Worm (Caenorhabditis elegans): ENCODE results near the gene srz-79.

DNA sequence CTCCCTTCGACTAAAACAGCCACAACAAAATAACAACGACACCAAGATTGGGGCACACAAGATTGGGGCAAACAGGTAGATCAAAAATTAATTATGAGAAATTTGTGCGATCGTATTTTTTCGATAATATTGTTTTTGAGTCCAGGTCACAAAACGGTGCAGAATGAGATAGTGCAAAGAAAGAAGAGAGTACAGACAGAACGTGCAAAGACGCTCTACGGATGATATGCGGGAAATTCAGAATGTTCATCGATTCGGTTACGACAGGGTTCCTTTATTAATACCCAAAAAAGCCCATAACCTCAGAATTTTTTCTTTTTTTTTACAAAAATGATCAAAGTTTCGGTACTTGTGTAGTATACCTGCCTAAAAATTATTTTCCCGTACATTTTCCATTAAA, 45.8 kb downstream of the srz-79 start:
- no peak for TF ChIP-seq him-1 (tag; optimal IDR thresholded peaks at IDR 0.05)
- no peak for TF ChIP-seq dao-5 (tag; optimal IDR thresholded peaks at IDR 0.05)
- no peak for TF ChIP-seq W03F9.2 (tag; optimal IDR thresholded peaks at IDR 0.05)
